Worm (Caenorhabditis elegans) whole organism, early embryonic: ENCODE results near the gene nhr-145.

Experiments
- B0310.2 ChIP-seq: sonication (generic microtip); optimal IDR thresholded peaks from 2 replicates; lab custom pipeline; 2016; ENCODE audit warnings: mild to moderate bottlenecking, missing genetic modification characterization, missing compliant biosample characterization
- F13C5.2 ChIP-seq: sonication (generic microtip); optimal IDR thresholded peaks from 2 replicates; lab custom pipeline; 2017; ENCODE audit warnings: mild to moderate bottlenecking, missing genetic modification characterization, inconsistent platforms, missing compliant biosample characterization
- aly-1 ChIP-seq: sonication (generic microtip); optimal IDR thresholded peaks from 2 replicates; lab custom pipeline; 2016; ENCODE audit warnings: missing genetic modification characterization, missing compliant biosample characterization
- ama-1 ChIP-seq: fragments of 150-350 bp; optimal IDR thresholded peaks from 2 replicates; lab custom pipeline; 2014
- ceh-13 ChIP-seq: fragments of 200-800 bp; sonication (Bioruptor generic); optimal IDR thresholded peaks from 2 replicates; lab custom pipeline; 2018; ENCODE audit warnings: mild to moderate bottlenecking, missing genetic modification characterization, missing compliant biosample characterization
- ceh-36 ChIP-seq: sonication (generic microtip); optimal IDR thresholded peaks from 2 replicates; lab custom pipeline; 2016; ENCODE audit warnings: missing genetic modification characterization, inconsistent platforms, missing compliant biosample characterization
- ets-7 ChIP-seq: sonication (generic microtip); optimal IDR thresholded peaks from 2 replicates; lab custom pipeline; 2016; ENCODE audit warnings: missing genotype, missing genetic modification characterization, missing compliant biosample characterization
- flt-1 ChIP-seq: fragments of 200-800 bp; sonication (Bioruptor generic); IDR thresholded peaks from 2 replicates; pipeline ENCODE4 v1.3.6; 2022; ENCODE audit warnings: missing genetic modification characterization, missing compliant biosample characterization
- hmbx-1 ChIP-seq: sonication (generic microtip); optimal IDR thresholded peaks from 2 replicates; lab custom pipeline; 2016; ENCODE audit warnings: mild to moderate bottlenecking, missing genetic modification characterization, missing compliant biosample characterization
- hmg-4 ChIP-seq: fragments of 200-800 bp; sonication (Bioruptor generic); optimal IDR thresholded peaks from 2 replicates; lab custom pipeline; 2018; ENCODE audit warnings: mild to moderate bottlenecking, missing genetic modification characterization, missing compliant biosample characterization
- hnd-1 ChIP-seq: sonication (generic microtip); optimal IDR thresholded peaks from 2 replicates; lab custom pipeline; 2016; ENCODE audit warnings: missing genetic modification characterization, missing compliant biosample characterization
- pes-1 ChIP-seq: fragments of 200-800 bp; sonication (Bioruptor generic); IDR thresholded peaks from 2 replicates; pipeline ENCODE4 v1.3.6; 2022; ENCODE audit warnings: missing genetic modification reagents, missing genetic modification characterization, missing compliant biosample characterization
- scrt-1 ChIP-seq: fragments of 200-800 bp; sonication (Bioruptor generic); IDR thresholded peaks from 2 replicates; pipeline ENCODE4 v1.3.6; 2022; ENCODE audit warnings: missing genetic modification characterization, missing compliant biosample characterization
- sea-1 ChIP-seq: fragments of 200-800 bp; sonication (Bioruptor generic); conservative IDR thresholded peaks from 2 replicates; pipeline ENCODE4 v1.3.6; 2022; ENCODE audit warnings: missing genetic modification characterization, missing compliant biosample characterization
- tbx-11 ChIP-seq: fragments of 200-800 bp; sonication (Bioruptor generic); IDR thresholded peaks from 2 replicates; pipeline ENCODE4 v1.3.6; 2022; ENCODE audit warnings: missing genetic modification characterization, missing compliant biosample characterization
- tbx-37 ChIP-seq: fragments of 200-800 bp; sonication (Bioruptor generic); conservative IDR thresholded peaks from 2 replicates; pipeline ENCODE4 v1.3.6; 2022; ENCODE audit warnings: missing genetic modification reagents, missing genetic modification characterization, missing compliant biosample characterization
- tra-4 ChIP-seq: sonication (generic microtip); optimal IDR thresholded peaks from 2 replicates; lab custom pipeline; 2017; ENCODE audit warnings: missing genetic modification characterization, missing compliant biosample characterization

Gene nhr-145

DNA sequence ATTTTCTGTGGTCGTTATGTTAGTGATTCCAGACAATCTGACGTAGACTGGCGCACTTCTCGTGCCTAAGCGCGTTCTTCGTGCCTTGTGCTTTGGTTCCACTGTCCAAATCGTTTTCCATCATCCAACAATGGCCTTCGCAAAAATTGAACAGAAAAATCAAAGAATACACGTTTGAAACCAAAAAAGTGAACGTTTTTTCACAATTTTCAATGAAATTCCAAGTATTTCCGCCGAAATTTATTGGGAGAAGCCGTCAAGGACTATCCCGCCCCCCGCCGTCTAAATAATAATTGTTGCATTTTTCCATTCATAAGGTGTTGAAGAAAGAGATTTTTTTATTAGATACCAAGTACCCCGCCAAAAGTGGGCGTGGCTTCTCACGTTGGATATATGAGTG lies 53.0 kb downstream of the nhr-145 start, which contains the start of gene cpg-23:
Gene cpg-23 (plus strand): TSS at position 301 of the 400 bp plus-strand sequence.
- TF ChIP-seq ceh-13, result no peak
- TF ChIP-seq flt-1 (GFP tag; lab: Robert Waterston, UW), result no peak
- no peak for TF ChIP-seq ama-1 (lab: Kevin White, UChicago)
- no peak for TF ChIP-seq tbx-37
- TF ChIP-seq tbx-11 (GFP tag; lab: Robert Waterston, UW), result no peak
- no peak for TF ChIP-seq aly-1 (tag; lab: Kevin White, UChicago)
- TF ChIP-seq scrt-1, result no peak
- no peak for TF ChIP-seq F13C5.2 (tag; lab: Kevin White, UChicago)
- no peak for TF ChIP-seq ets-7 (tag; lab: Kevin White, UChicago)
- no peak for TF ChIP-seq hnd-1 (tag; lab: Kevin White, UChicago)
- no peak for TF ChIP-seq sea-1 (GFP tag; lab: Robert Waterston, UW)
- no peak for TF ChIP-seq B0310.2 (tag; lab: Kevin White, UChicago)
- TF ChIP-seq hmg-4 (GFP tag; lab: Kevin White, UChicago), result no peak
- TF ChIP-seq tra-4 (tag; lab: Kevin White, UChicago), result no peak
- TF ChIP-seq pes-1 (GFP tag; lab: Robert Waterston, UW), result no peak
- no peak for TF ChIP-seq hmbx-1
- TF ChIP-seq ceh-36 (tag; lab: Kevin White, UChicago), result no peak
